Worm (Caenorhabditis elegans) whole organism, young adult: ENCODE data around the gene Y22D7AR.2.
"Not testable (repeated sequence)": the region's sequence is repeated elsewhere in the genome, so short reads cannot be mapped to it uniquely, and the experiment has no call there.

ENCODE experiments used
- D2030.7 ChIP-seq: fragments of 200-800 bp; sonication (Bioruptor generic); IDR thresholded peaks from 2 replicates; pipeline ENCODE4 v1.3.6; 2022; ENCODE audit warnings: missing genetic modification reagents, missing genetic modification characterization, missing compliant biosample characterization
- F10E7.11 ChIP-seq: sonication (generic microtip); optimal IDR thresholded peaks from 2 replicates; lab custom pipeline; 2017; ENCODE audit warnings: mild to moderate bottlenecking, missing genetic modification characterization, moderate library complexity, missing compliant biosample characterization
- F33H1.4 ChIP-seq: fragments of 200-800 bp; sonication (Bioruptor generic); IDR thresholded peaks from 2 replicates; pipeline ENCODE4 v1.3.6; 2022; ENCODE audit warnings: missing genetic modification reagents, missing genetic modification characterization, missing compliant biosample characterization
- Y53F4B.3 ChIP-seq: fragments of 200-800 bp; sonication (Bioruptor generic); IDR thresholded peaks from 2 replicates; pipeline ENCODE4 v1.3.6; 2022; ENCODE audit warnings: missing genetic modification reagents, missing genetic modification characterization, missing compliant biosample characterization
- Y56A3A.18 ChIP-seq: fragments of 200-800 bp; sonication (Bioruptor generic); IDR thresholded peaks from 2 replicates; pipeline ENCODE4 v1.3.6; 2022; ENCODE audit warnings: missing genetic modification reagents, missing genetic modification characterization, missing compliant biosample characterization
- Y95B8A.8 ChIP-seq: fragments of 200-800 bp; sonication (Bioruptor generic); IDR thresholded peaks from 2 replicates; pipeline ENCODE4 v1.3.6; 2022; ENCODE audit warnings: missing genetic modification reagents, missing genetic modification characterization, missing compliant biosample characterization
- ZK185.1 ChIP-seq: sonication (generic microtip); optimal IDR thresholded peaks from 2 replicates; lab custom pipeline; 2016; ENCODE audit warnings: mild to moderate bottlenecking, missing genetic modification characterization, missing compliant biosample characterization; ENCODE audit not compliant: poor library complexity, severe bottlenecking
- aptf-3 ChIP-seq: fragments of 200-800 bp; sonication (Bioruptor generic); IDR thresholded peaks from 2 replicates; pipeline ENCODE4 v1.3.6; 2022; ENCODE audit warnings: missing genetic modification characterization, missing compliant biosample characterization
- atf-7 ChIP-seq: sonication (generic microtip); optimal IDR thresholded peaks from 2 replicates; lab custom pipeline; 2017; ENCODE audit warnings: mild to moderate bottlenecking, missing genetic modification characterization, missing compliant biosample characterization
- bed-1 ChIP-seq: fragments of 200-800 bp; sonication (Bioruptor generic); IDR thresholded peaks from 2 replicates; pipeline ENCODE4 v1.3.6; 2022; ENCODE audit warnings: missing genetic modification reagents, missing genetic modification characterization, missing compliant biosample characterization
- ceh-100 ChIP-seq: fragments of 200-800 bp; sonication (Bioruptor generic); IDR thresholded peaks from 2 replicates; pipeline ENCODE4 v1.3.6; 2022; ENCODE audit warnings: missing genetic modification reagents, missing genetic modification characterization, missing compliant biosample characterization
- ceh-27 ChIP-seq: fragments of 200-800 bp; sonication (Bioruptor generic); optimal IDR thresholded peaks from 2 replicates; lab custom pipeline; 2018; ENCODE audit warnings: mild to moderate bottlenecking, missing genetic modification characterization, moderate library complexity, missing compliant biosample characterization
- ceh-91 ChIP-seq: fragments of 200-800 bp; sonication (Bioruptor generic); IDR thresholded peaks from 2 replicates; pipeline ENCODE4 v1.3.6; 2022; ENCODE audit warnings: missing genetic modification reagents, missing genetic modification characterization, missing compliant biosample characterization
- dox-1 ChIP-seq: fragments of 200-800 bp; sonication (Bioruptor generic); IDR thresholded peaks from 2 replicates; pipeline ENCODE4 v1.3.6; 2022; ENCODE audit warnings: missing genetic modification reagents, missing genetic modification characterization, missing compliant biosample characterization
- egl-44 ChIP-seq: fragments of 200-800 bp; sonication (Bioruptor generic); IDR thresholded peaks from 2 replicates; pipeline ENCODE4 v1.3.6; 2022; ENCODE audit warnings: missing genetic modification reagents, missing genetic modification characterization, missing compliant biosample characterization
- egrh-3 ChIP-seq: fragments of 200-800 bp; sonication (Bioruptor generic); IDR thresholded peaks from 2 replicates; pipeline ENCODE4 v1.3.6; 2022; ENCODE audit warnings: missing genetic modification reagents, missing genetic modification characterization, missing compliant biosample characterization
- ekl-4 ChIP-seq: fragments of 200-800 bp; sonication (Bioruptor generic); IDR thresholded peaks from 2 replicates; pipeline ENCODE4 v1.3.6; 2022; ENCODE audit warnings: missing genetic modification reagents, missing genetic modification characterization, missing compliant biosample characterization
- hlh-26 ChIP-seq: fragments of 200-800 bp; sonication (Bioruptor generic); conservative IDR thresholded peaks from 2 replicates; pipeline ENCODE4 v1.3.6; 2022; ENCODE audit warnings: missing genetic modification reagents, missing genetic modification characterization, missing compliant biosample characterization
- hmg-1.2 ChIP-seq: fragments of 200-800 bp; sonication (Bioruptor generic); IDR thresholded peaks from 2 replicates; pipeline ENCODE4 v1.3.6; 2022; ENCODE audit warnings: missing genetic modification reagents, missing genetic modification characterization, missing compliant biosample characterization
- hsf-1 ChIP-seq: fragments of 200-800 bp; sonication (Bioruptor generic); IDR thresholded peaks from 2 replicates; pipeline ENCODE4 v1.3.6; 2022; ENCODE audit warnings: missing genetic modification reagents, missing genetic modification characterization, missing compliant biosample characterization
- lag-1 ChIP-seq: fragments of 200-800 bp; sonication (Bioruptor generic); IDR thresholded peaks from 2 replicates; pipeline ENCODE4 v1.3.6; 2022; ENCODE audit warnings: missing genetic modification reagents, missing genetic modification characterization, missing compliant biosample characterization
- lin-26 ChIP-seq: fragments of 200-800 bp; sonication (Bioruptor generic); IDR thresholded peaks from 2 replicates; pipeline ENCODE4 v1.3.6; 2022; ENCODE audit warnings: missing genetic modification reagents, missing genetic modification characterization, missing compliant biosample characterization
- lsy-27 ChIP-seq: sonication (generic microtip); optimal IDR thresholded peaks from 2 replicates; lab custom pipeline; 2017; ENCODE audit warnings: missing genetic modification characterization, mild to moderate bottlenecking, missing compliant biosample characterization, antibody characterized with exemption, missing genotype, borderline replicate concordance; ENCODE audit not compliant: insufficient read depth
- madf-3 ChIP-seq: fragments of 200-800 bp; sonication (Bioruptor generic); IDR thresholded peaks from 2 replicates; pipeline ENCODE4 v1.3.6; 2022; ENCODE audit warnings: missing genetic modification reagents, missing genetic modification characterization, missing compliant biosample characterization
- madf-6 ChIP-seq: fragments of 200-800 bp; sonication (Bioruptor generic); IDR thresholded peaks from 2 replicates; pipeline ENCODE4 v1.3.6; 2022; ENCODE audit warnings: missing genetic modification reagents, missing genetic modification characterization, missing compliant biosample characterization
- mcd-1 ChIP-seq: fragments of 200-800 bp; sonication (Bioruptor generic); IDR thresholded peaks from 2 replicates; pipeline ENCODE4 v1.3.6; 2022; ENCODE audit warnings: missing genetic modification reagents, missing genetic modification characterization, missing compliant biosample characterization
- nfya-1 ChIP-seq: sonication (generic microtip); optimal IDR thresholded peaks from 2 replicates; lab custom pipeline; 2017; ENCODE audit warnings: antibody characterized with exemption, missing compliant biosample characterization, missing genetic modification characterization, borderline replicate concordance; ENCODE audit not compliant: insufficient read depth
- nfyb-1 ChIP-seq: fragments of 200-800 bp; sonication (Bioruptor generic); IDR thresholded peaks from 2 replicates; pipeline ENCODE4 v1.3.6; 2022; ENCODE audit warnings: missing genetic modification reagents, missing genetic modification characterization, missing compliant biosample characterization
- nhr-27 ChIP-seq: fragments of 200-800 bp; sonication (Bioruptor generic); optimal IDR thresholded peaks from 2 replicates; lab custom pipeline; 2018; ENCODE audit warnings: mild to moderate bottlenecking, missing genetic modification characterization, moderate library complexity, missing compliant biosample characterization
- pbrm-1 ChIP-seq: fragments of 200-800 bp; sonication (Bioruptor generic); IDR thresholded peaks from 2 replicates; pipeline ENCODE4 v1.3.6; 2022; ENCODE audit warnings: missing genetic modification reagents, missing genetic modification characterization, missing compliant biosample characterization
- rpc-1 ChIP-seq, 2 experiments: fragments of 150-350 bp in 1 of 2; sonication (generic microtip) in 1 of 2; optimal IDR thresholded peaks; 2 replicates each; lab custom pipeline; 2014 to 2018; ENCODE audit warnings: missing biosample characterization in 1 of 2, missing genetic modification characterization in 1 of 2, missing genetic modification reagents in 1 of 2, missing genotype in 1 of 2
- tbx-9 ChIP-seq: sonication (generic microtip); optimal IDR thresholded peaks from 2 replicates; lab custom pipeline; 2016; ENCODE audit warnings: borderline replicate concordance, missing genetic modification characterization, inconsistent platforms, missing compliant biosample characterization
- ztf-25 ChIP-seq: fragments of 200-800 bp; sonication (Bioruptor generic); IDR thresholded peaks from 2 replicates; pipeline ENCODE4 v1.3.6; 2022; ENCODE audit warnings: missing genetic modification reagents, missing genetic modification characterization, missing compliant biosample characterization

Gene Y22D7AR.2

DNA sequence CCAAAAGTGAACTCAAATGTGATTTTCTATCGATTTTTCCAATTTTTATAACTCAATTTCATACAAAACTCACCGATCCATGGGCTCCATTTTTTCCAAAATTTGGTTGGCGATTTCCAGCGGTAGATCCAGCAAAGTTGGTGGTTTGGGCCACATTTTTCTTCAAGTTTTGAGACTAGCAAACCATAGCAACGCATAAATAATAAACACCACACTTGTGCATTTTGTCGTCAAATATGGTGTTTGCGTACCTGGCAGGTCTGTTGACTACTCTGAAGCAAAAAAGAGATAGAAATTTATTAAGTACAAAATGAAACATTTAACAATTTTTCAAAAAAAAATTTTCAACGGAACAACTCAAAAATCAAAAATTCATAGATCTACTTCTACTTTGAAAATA lies 415 bp upstream of the Y22D7AR.2 start:
- TF ChIP-seq lin-26 (no peak), hmg-1.2 (no peak), nfya-1 (tag; lab: Kevin White, UChicago) (no peak), ceh-27 (GFP tag; lab: Kevin White, UChicago) (no peak), Y56A3A.18 (GFP tag; lab: Robert Waterston, UW) (no peak), Y53F4B.3 (GFP tag; lab: Robert Waterston, UW) (no peak), nhr-27 (no peak)

DNA sequence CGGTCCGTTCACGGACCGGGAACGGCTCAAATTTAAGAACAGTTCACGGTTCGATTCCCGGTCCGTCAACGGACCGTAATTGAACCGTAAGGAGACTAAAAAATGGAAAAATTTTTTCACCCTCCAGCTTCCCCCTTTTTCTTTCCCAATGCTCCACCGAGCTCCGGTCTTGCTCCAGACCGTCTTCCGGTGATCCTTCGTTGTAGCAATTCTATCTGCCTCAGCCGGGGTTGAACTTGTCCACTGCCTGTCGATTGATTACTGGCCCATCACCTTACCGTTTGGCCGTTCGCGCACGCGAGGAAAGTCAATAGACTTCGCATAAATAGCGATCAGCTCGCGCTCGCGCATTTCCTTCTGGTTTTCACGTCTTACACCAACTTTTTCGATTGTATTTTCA lies 1.5 kb downstream of the Y22D7AR.2 start:
- TF ChIP-seq mcd-1 (GFP tag; lab: Robert Waterston, UW), result peak; percentile 59
- TF ChIP-seq nfyb-1 (GFP tag; lab: Robert Waterston, UW), result peak; percentile 68
- TF ChIP-seq pbrm-1 (GFP tag; lab: Robert Waterston, UW), result 0 out of 2 replicates have a peak, but pooled peaks have one; percentile 37
- 0 out of 2 replicates have a peak, but pooled peaks have one; percentile 33 for TF ChIP-seq ztf-25
- peak; percentile 72; the same call in 1 of the 2 replicates for TF ChIP-seq aptf-3 (GFP tag; lab: Robert Waterston, UW)
- TF ChIP-seq dox-1 (GFP tag; lab: Robert Waterston, UW), result 0 out of 2 replicates have a peak, but pooled peaks have one; percentile 49
- 0 out of 2 replicates have a peak, but pooled peaks have one; percentile 44 for TF ChIP-seq ekl-4 (GFP tag; lab: Robert Waterston, UW)
- not testable (repeated sequence) for TF ChIP-seq rpc-1 (optimal IDR thresholded peaks at IDR 0.05; lab: Kevin White, UChicago)
- TF ChIP-seq rpc-1 (tag; optimal IDR thresholded peaks at IDR 0.05; lab: Kevin White, UChicago), result peak; percentile 6
- TF ChIP-seq egl-44 (GFP tag; lab: Robert Waterston, UW), result peak; percentile 85
- TF ChIP-seq ceh-100, result peak; percentile 14; the same call in 1 of the 2 replicates
- peak; percentile 43; the same call in 1 of the 2 replicates for TF ChIP-seq hsf-1 (GFP tag; lab: Robert Waterston, UW)
- TF ChIP-seq ceh-91 (GFP tag; lab: Robert Waterston, UW), result 0 out of 2 replicates have a peak, but pooled peaks have one; percentile 22
- 0 out of 2 replicates have a peak, but pooled peaks have one; percentile 72 for TF ChIP-seq madf-3 (GFP tag; lab: Robert Waterston, UW)
- TF ChIP-seq madf-6, result peak; percentile 56
- peak; percentile 93 for TF ChIP-seq lin-26
- 0 out of 2 replicates have a peak, but pooled peaks have one; percentile 13 for TF ChIP-seq F33H1.4
- 0 out of 2 replicates have a peak, but pooled peaks have one; percentile 3 for TF ChIP-seq bed-1
- 0 out of 2 replicates have a peak, but pooled peaks have one; percentile 62 for TF ChIP-seq Y95B8A.8 (GFP tag; lab: Robert Waterston, UW)
- TF ChIP-seq D2030.7 (GFP tag; lab: Robert Waterston, UW), result peak; percentile 70

DNA sequence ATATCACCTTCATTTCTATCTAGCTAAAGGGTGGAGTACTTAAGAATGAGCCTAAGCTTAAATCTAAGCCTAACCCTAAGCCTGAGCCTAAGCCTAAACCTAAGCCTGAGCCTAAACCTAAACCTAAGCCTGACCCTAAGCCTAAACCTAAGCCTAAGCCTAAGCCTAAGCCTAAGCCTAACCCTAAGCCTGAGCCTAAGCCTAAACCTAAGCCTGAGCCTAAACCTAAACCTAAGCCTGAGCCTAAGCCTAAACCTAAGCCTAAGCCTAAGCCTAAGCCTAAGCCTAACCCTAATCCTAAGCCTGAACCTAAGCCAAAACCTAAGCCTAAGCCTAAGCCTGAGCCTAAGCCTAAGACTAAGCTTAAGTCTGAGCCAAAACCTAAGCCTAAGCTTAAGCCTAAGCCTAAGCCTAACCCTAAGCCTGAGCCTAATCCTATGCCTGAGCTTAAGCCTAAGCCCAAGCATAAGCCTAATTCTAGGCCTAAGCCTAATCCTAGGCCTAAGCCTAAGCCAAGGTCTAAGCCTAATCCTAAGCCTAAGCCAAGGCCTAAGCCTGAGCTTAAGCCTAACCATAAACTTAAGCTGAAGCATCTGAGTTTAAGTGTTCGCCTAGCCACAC lies 8.4 kb downstream of the Y22D7AR.2 start:
- TF ChIP-seq egrh-3 (GFP tag; lab: Robert Waterston, UW), result 0 out of 2 replicates have a peak, but pooled peaks have one; percentile 15
- no peak for TF ChIP-seq lag-1 (GFP tag; lab: Robert Waterston, UW)
- TF ChIP-seq lsy-27, result no peak
- no peak for TF ChIP-seq ZK185.1 (tag; lab: Kevin White, UChicago)
- no peak for TF ChIP-seq atf-7
- TF ChIP-seq tbx-9 (tag; lab: Kevin White, UChicago), result no peak
- 0 out of 2 replicates have a peak, but pooled peaks have one; percentile 29 for TF ChIP-seq dox-1 (GFP tag; lab: Robert Waterston, UW)
- no peak for TF ChIP-seq hlh-26
- TF ChIP-seq F10E7.11 (tag; lab: Kevin White, UChicago), result no peak
